Fruit fly (Drosophila melanogaster) whole organism, wandering third instar larva: ENCODE measurements around the gene SREBP.

Experiments used
- Abd-B ChIP-seq: fragments of >200 bp; optimal IDR thresholded peaks from 2 replicates; lab custom pipeline; 2017; ENCODE audit warnings: missing biosample characterization, missing genetic modification characterization
- CG32264 ChIP-seq: fragments of 200-800 bp; sonication (Bioruptor generic); optimal IDR thresholded peaks from 2 replicates; lab custom pipeline; 2016; ENCODE audit warnings: missing biosample characterization, missing genetic modification characterization
- CG9705 ChIP-seq: fragments of 200-800 bp; sonication (Bioruptor generic); optimal IDR thresholded peaks from 2 replicates; lab custom pipeline; 2018; ENCODE audit warnings: missing biosample characterization, mild to moderate bottlenecking, missing genetic modification characterization
- CrebA ChIP-seq: fragments of 200-800 bp; sonication (Bioruptor generic); optimal IDR thresholded peaks from 2 replicates; lab custom pipeline; 2016; ENCODE audit warnings: missing biosample characterization, mild to moderate bottlenecking, missing genetic modification characterization, borderline replicate concordance
- Dfd ChIP-seq: fragments of >200 bp; optimal IDR thresholded peaks from 2 replicates; lab custom pipeline; 2017; ENCODE audit warnings: missing biosample characterization, missing genetic modification characterization
- Dif ChIP-seq: fragments of 200-275, 200-300 bp; sonication (Bioruptor generic); optimal IDR thresholded peaks from 2 replicates; lab custom pipeline; 2018; ENCODE audit warnings: missing biosample characterization, missing genetic modification characterization; ENCODE audit not compliant: partially characterized antibody
- GATAd ChIP-seq: sonication (Bioruptor generic); optimal IDR thresholded peaks from 2 replicates; lab custom pipeline; 2016; ENCODE audit warnings: missing biosample characterization, missing genetic modification characterization
- HLH106 ChIP-seq: fragments of 200-800 bp; optimal IDR thresholded peaks from 3 replicates; lab custom pipeline; 2019; ENCODE audit warnings: missing biosample characterization, mild to moderate bottlenecking, missing genetic modification characterization, moderate library complexity
- Hnf4 ChIP-seq: fragments of 200-800 bp; sonication (Bioruptor generic); optimal IDR thresholded peaks from 2 replicates; lab custom pipeline; 2016; ENCODE audit warnings: missing biosample characterization, mild to moderate bottlenecking, missing genetic modification characterization
- Hr83 ChIP-seq: fragments of 200-300 bp; sonication (Bioruptor generic); optimal IDR thresholded peaks from 2 replicates; lab custom pipeline; 2016; ENCODE audit warnings: missing biosample characterization, mild to moderate bottlenecking, missing genetic modification characterization, moderate library complexity; ENCODE audit not compliant: poor library complexity, severe bottlenecking
- Jra ChIP-seq: sonication (Bioruptor generic); optimal IDR thresholded peaks from 2 replicates; lab custom pipeline; 2016; ENCODE audit warnings: missing biosample characterization, missing genetic modification characterization
- Myc ChIP-seq: fragments of >200 bp; optimal IDR thresholded peaks from 2 replicates; lab custom pipeline; 2017
- N ChIP-seq: fragments of >200 bp; optimal IDR thresholded peaks from 2 replicates; lab custom pipeline; 2018; ENCODE audit warnings: missing biosample characterization, missing external identifiers, missing genetic modification characterization
- OdsH ChIP-seq: fragments of 200-800 bp; sonication (Bioruptor generic); optimal IDR thresholded peaks from 2 replicates; lab custom pipeline; 2016; ENCODE audit warnings: missing biosample characterization, mild to moderate bottlenecking, missing genetic modification characterization
- Rel ChIP-seq, 2 experiments: fragments of 200-800 bp; sonication (Bioruptor generic) in 1 of 2; optimal IDR thresholded peaks; 2 replicates in 1 of 2; 3 replicates in 1 of 2; lab custom pipeline; 2016 to 2019; ENCODE audit warnings: mild to moderate bottlenecking in 2 of 2, missing biosample characterization in 2 of 2, missing genetic modification characterization in 2 of 2, moderate library complexity in 1 of 2
- Sp1 ChIP-seq: fragments of 200-800 bp; sonication (Bioruptor generic); optimal IDR thresholded peaks from 3 replicates; lab custom pipeline; 2019; ENCODE audit warnings: missing biosample characterization, mild to moderate bottlenecking, missing genetic modification characterization, moderate library complexity
- br ChIP-seq: fragments of 200-800 bp; sonication (Bioruptor generic); optimal IDR thresholded peaks from 2 replicates; lab custom pipeline; 2016; ENCODE audit warnings: missing biosample characterization, missing genetic modification characterization
- dmrt93B ChIP-seq: fragments of 200-800 bp; sonication (Bioruptor generic); optimal IDR thresholded peaks from 2 replicates; lab custom pipeline; 2018; ENCODE audit warnings: missing biosample characterization, mild to moderate bottlenecking, missing genetic modification characterization
- dsf ChIP-seq: sonication (Bioruptor generic); optimal IDR thresholded peaks from 2 replicates; lab custom pipeline; 2016; ENCODE audit warnings: missing biosample characterization, missing genetic modification characterization, borderline replicate concordance
- ey ChIP-seq: fragments of 200-800 bp; sonication (Bioruptor generic); optimal IDR thresholded peaks from 2 replicates; lab custom pipeline; 2016; ENCODE audit warnings: missing biosample characterization, missing genetic modification characterization
- fru ChIP-seq: fragments of 200-800 bp; sonication (Bioruptor generic); optimal IDR thresholded peaks from 3 replicates; lab custom pipeline; 2016; ENCODE audit warnings: missing biosample characterization, mild to moderate bottlenecking, missing genetic modification characterization
- jim ChIP-seq: fragments of 175-275, 200-325 bp; sonication (Bioruptor generic); optimal IDR thresholded peaks from 2 replicates; lab custom pipeline; 2016; ENCODE audit warnings: missing biosample characterization, mild to moderate bottlenecking, missing genetic modification characterization
- lola ChIP-seq: fragments of >200 bp; optimal IDR thresholded peaks from 2 replicates; lab custom pipeline; 2017; ENCODE audit warnings: missing biosample characterization, missing genetic modification characterization
- pan ChIP-seq: fragments of >200 bp; optimal IDR thresholded peaks from 2 replicates; lab custom pipeline; 2017
- psq ChIP-seq: fragments of 200-800 bp; sonication (Bioruptor generic); optimal IDR thresholded peaks from 3 replicates; lab custom pipeline; 2017; ENCODE audit warnings: missing biosample characterization, mild to moderate bottlenecking, missing genetic modification characterization, moderate library complexity
- sage ChIP-seq: fragments of 200-800 bp; sonication (Bioruptor generic); optimal IDR thresholded peaks from 2 replicates; lab custom pipeline; 2016; ENCODE audit warnings: missing biosample characterization, mild to moderate bottlenecking, missing genetic modification characterization
- sv ChIP-seq: fragments of 200-800 bp; sonication (Bioruptor generic); optimal IDR thresholded peaks from 3 replicates; lab custom pipeline; 2016; ENCODE audit warnings: missing biosample characterization, missing genetic modification characterization
- tai ChIP-seq: sonication (Bioruptor generic); optimal IDR thresholded peaks from 2 replicates; lab custom pipeline; 2016; ENCODE audit warnings: missing biosample characterization, missing genetic modification characterization
- usp ChIP-seq: fragments of >200 bp; optimal IDR thresholded peaks from 2 replicates; lab custom pipeline; 2017; ENCODE audit warnings: missing biosample characterization, missing genetic modification characterization
- woc ChIP-seq: sonication (Bioruptor generic); optimal IDR thresholded peaks from 2 replicates; lab custom pipeline; 2016; ENCODE audit warnings: missing biosample characterization, mild to moderate bottlenecking, missing genetic modification characterization

SREBP gene

dm6 chr3L:19794203-19794802 is 568 bp downstream of the SREBP start (continued):
- TF ChIP-seq fru (GFP tag; lab: Kevin White, UChicago) (peak; percentile 81), jim (no peak), Sp1 (GFP tag; lab: Kevin White, UChicago) (peak; percentile 89)

dm6 chr3L:19798978-19799377 is 5.2 kb downstream of the SREBP start, which contains the start of gene Ir76a:
Gene Ir76a, plus strand, starts transcription at chr3L:19799278.
- no peak for TF ChIP-seq sv (GFP tag; lab: Kevin White, UChicago)

dm6 chr3L:19801105-19801504 is 7.4 kb downstream of the SREBP start, which contains the start of gene CG14102:
Gene CG14102, minus strand, starts transcription at chr3L:19801291.
- TF ChIP-seq Abd-B (GFP tag; lab: Kevin White, UChicago) (no peak), psq (GFP tag; lab: Kevin White, UChicago) (no peak)
- TF ChIP-seq, all 38 proteins: peak for 0

- no peak for TF ChIP-seq Sp1 (GFP tag; lab: Kevin White, UChicago)
- no peak for TF ChIP-seq CrebA
- TF ChIP-seq Jra (GFP tag; lab: Kevin White, UChicago), result no peak
- no peak for TF ChIP-seq sage (GFP tag; lab: Kevin White, UChicago)
- no peak for TF ChIP-seq br (GFP tag; lab: Kevin White, UChicago)
- no peak for TF ChIP-seq CG32264 (GFP tag; lab: Kevin White, UChicago)
- no peak for TF ChIP-seq Rel (GFP tag; optimal IDR thresholded peaks at IDR 0.05; lab: Kevin White, UChicago)
- TF ChIP-seq Rel (tag; optimal IDR thresholded peaks at IDR 0.05; lab: Kevin White, UChicago), result peak; percentile 39
These were observed 11.2 kb downstream of the SREBP start, which contains the start of the genes TORIP and Ccdc58 for dm6 chr3L:19804908-19805307. Gene TORIP, minus strand, starts transcription at chr3L:19805080. Gene Ccdc58, plus strand, starts transcription at chr3L:19805181.

dm6 chr3L:19805895-19806294 is 12.2 kb downstream of the SREBP start, which contains the start of gene CG34116:
Gene CG34116, minus strand, starts transcription at chr3L:19806036.
- no peak for TF ChIP-seq Abd-B (GFP tag; lab: Kevin White, UChicago)
- TF ChIP-seq Dif (GFP tag; lab: Kevin White, UChicago), result no peak
- no peak for TF ChIP-seq sage (GFP tag; lab: Kevin White, UChicago)
- TF ChIP-seq Dfd (GFP tag; lab: Kevin White, UChicago), result no peak
- TF ChIP-seq Myc (lab: Kevin White, UChicago), result no peak
- TF ChIP-seq Hnf4, result no peak
- TF ChIP-seq N (GFP tag; lab: Kevin White, UChicago), result no peak
- no peak for TF ChIP-seq GATAd (GFP tag; lab: Kevin White, UChicago)

dm6 chr3L:19807103-19807502 is 13.4 kb downstream of the SREBP start, which contains the start of the genes CG14104 and Kap-alpha1:
Gene CG14104, minus strand, starts transcription at chr3L:19807199.
Gene Kap-alpha1, plus strand, starts transcription at chr3L:19807232.
- no peak for TF ChIP-seq Sp1 (GFP tag; lab: Kevin White, UChicago)
- TF ChIP-seq psq (GFP tag; lab: Kevin White, UChicago), result no peak
- peak; percentile 11 for TF ChIP-seq Myc (lab: Kevin White, UChicago)
- TF ChIP-seq Rel (GFP tag; optimal IDR thresholded peaks at IDR 0.05; lab: Kevin White, UChicago), result no peak
- TF ChIP-seq Rel (tag; optimal IDR thresholded peaks at IDR 0.05; lab: Kevin White, UChicago), result peak; percentile 28
- no peak for TF ChIP-seq CrebA
- TF ChIP-seq dmrt93B, result no peak
- TF ChIP-seq usp, result no peak
- no peak for TF ChIP-seq CG32264 (GFP tag; lab: Kevin White, UChicago)
- no peak for TF ChIP-seq dsf (GFP tag; lab: Kevin White, UChicago)
- peak; percentile 47 for TF ChIP-seq N (GFP tag; lab: Kevin White, UChicago)
- TF ChIP-seq woc (GFP tag; lab: Kevin White, UChicago), result no peak
- TF ChIP-seq ey, result no peak
- no peak for TF ChIP-seq OdsH (GFP tag; lab: Kevin White, UChicago)
- no peak for TF ChIP-seq tai (GFP tag; lab: Kevin White, UChicago)

- TF ChIP-seq N (GFP tag; lab: Kevin White, UChicago) (no peak), woc (GFP tag; lab: Kevin White, UChicago) (no peak), CG9705 (GFP tag; lab: Kevin White, UChicago) (no peak), Hr83 (GFP tag; lab: Kevin White, UChicago) (no peak), lola (GFP tag; lab: Kevin White, UChicago) (no peak), psq (GFP tag; lab: Kevin White, UChicago) (no peak), br (GFP tag; lab: Kevin White, UChicago) (no peak), ey (no peak), HLH106 (tag; lab: Kevin White, UChicago) (no peak), pan (lab: Kevin White, UChicago) (no peak), Rel (GFP tag; optimal IDR thresholded peaks at IDR 0.05; lab: Kevin White, UChicago) (no peak), Rel (tag; optimal IDR thresholded peaks at IDR 0.05; lab: Kevin White, UChicago) (no peak), sage (GFP tag; lab: Kevin White, UChicago) (no peak), CG32264 (GFP tag; lab: Kevin White, UChicago) (no peak), Dfd (GFP tag; lab: Kevin White, UChicago) (no peak)
These were observed 13.8 kb downstream of the SREBP start for dm6 chr3L:19807521-19807920.
